Fruit fly (Drosophila melanogaster): ENCODE data around the gene Alp5.

Alp5 gene

dm6 chr3R:21022769-21023517 is 16.2 kb upstream of the Alp5 start:
- TF ChIP-seq CG9705 (GFP tag; optimal IDR thresholded peaks at IDR 0.05) (no peak), lola (GFP tag; optimal IDR thresholded peaks at IDR 0.05) (no peak)

dm6 chr3R:21019073-21019472 is 12.3 kb upstream of the Alp5 start:
- peak in 1 of 2 experiments; percentile 31 for TF ChIP-seq foxo (GFP tag; optimal IDR thresholded peaks at IDR 0.05)
- no peak for TF ChIP-seq Rel (GFP tag; optimal IDR thresholded peaks at IDR 0.05)
- TF ChIP-seq Rel (tag; optimal IDR thresholded peaks at IDR 0.05), result no peak
- TF ChIP-seq h (GFP tag; optimal IDR thresholded peaks at IDR 0.05), result peak; percentile 7
- peak; percentile 27 for TF ChIP-seq brk (GFP tag; optimal IDR thresholded peaks at IDR 0.05)
- TF ChIP-seq woc (GFP tag; optimal IDR thresholded peaks at IDR 0.05), result no peak

dm6 chr3R:21017464-21018080 is 10.8 kb upstream of the Alp5 start, which contains the start of gene Rlip:
TSS of gene Rlip (plus strand) at chr3R:21017684.
- TF ChIP-seq OdsH (GFP tag; optimal IDR thresholded peaks at IDR 0.05) (no peak), CG9705 (GFP tag; optimal IDR thresholded peaks at IDR 0.05) (peak; percentile 30), Vsx2 (GFP tag; optimal IDR thresholded peaks at IDR 0.05; ENCODE audit: partially characterized antibody) (no peak), Rel (GFP tag; optimal IDR thresholded peaks at IDR 0.05) (no peak), Rel (tag; optimal IDR thresholded peaks at IDR 0.05) (peak; percentile 17), lola (GFP tag; optimal IDR thresholded peaks at IDR 0.05) (no peak), dmrt93B (GFP tag; optimal IDR thresholded peaks at IDR 0.05) (peak; percentile 27), Hnf4 (GFP tag; optimal IDR thresholded peaks at IDR 0.05) (peak; percentile 52), fru (GFP tag; optimal IDR thresholded peaks at IDR 0.05) (peak; percentile 62), h (GFP tag; optimal IDR thresholded peaks at IDR 0.05) (peak; percentile 59), foxo (GFP tag; optimal IDR thresholded peaks at IDR 0.05) (peak in 1 of 2 experiments; percentile 67), rgr (GFP tag; optimal IDR thresholded peaks at IDR 0.05) (peak; percentile 50), dsf (GFP tag; optimal IDR thresholded peaks at IDR 0.05; ENCODE audit: borderline replicate concordance) (no peak), br (GFP tag; optimal IDR thresholded peaks at IDR 0.05) (no peak), GATAd (GFP tag; optimal IDR thresholded peaks at IDR 0.05) (no peak), HLH106 (tag; optimal IDR thresholded peaks at IDR 0.05) (peak; percentile 42), psq (GFP tag; optimal IDR thresholded peaks at IDR 0.05) (peak; percentile 9)

dm6 chr3R:21015636-21016035 is 8.8 kb upstream of the Alp5 start, which contains the start of gene CG5697:
TSS of gene CG5697 (plus strand) at chr3R:21015949.
- TF ChIP-seq Rel (GFP tag; optimal IDR thresholded peaks at IDR 0.05), result no peak
- peak; percentile 13 for TF ChIP-seq Rel (tag; optimal IDR thresholded peaks at IDR 0.05)
- TF ChIP-seq N (GFP tag; optimal IDR thresholded peaks at IDR 0.05), result no peak
- no peak for TF ChIP-seq Hr78 (GFP tag; optimal IDR thresholded peaks at IDR 0.05)
- TF ChIP-seq ey (GFP tag; optimal IDR thresholded peaks at IDR 0.05), result no peak
- TF ChIP-seq HLH106 (tag; optimal IDR thresholded peaks at IDR 0.05), result no peak
- no peak for TF ChIP-seq Abd-B (GFP tag; optimal IDR thresholded peaks at IDR 0.05)
- TF ChIP-seq rgr (GFP tag; optimal IDR thresholded peaks at IDR 0.05), result no peak
- no peak for TF ChIP-seq Vsx2 (GFP tag; optimal IDR thresholded peaks at IDR 0.05; ENCODE audit: partially characterized antibody)
- no peak for TF ChIP-seq psq (GFP tag; optimal IDR thresholded peaks at IDR 0.05)
- TF ChIP-seq woc (GFP tag; optimal IDR thresholded peaks at IDR 0.05), result no peak
- TF ChIP-seq Dfd (GFP tag; optimal IDR thresholded peaks at IDR 0.05), result no peak
- TF ChIP-seq dmrt93B (GFP tag; optimal IDR thresholded peaks at IDR 0.05), result no peak
- TF ChIP-seq CrebA (GFP tag; optimal IDR thresholded peaks at IDR 0.05; ENCODE audit: borderline replicate concordance), result no peak
- no peak for TF ChIP-seq Jra (GFP tag; optimal IDR thresholded peaks at IDR 0.05)
- TF ChIP-seq pan (optimal IDR thresholded peaks at IDR 0.05), result no peak
- TF ChIP-seq h (GFP tag; optimal IDR thresholded peaks at IDR 0.05), result peak; percentile 11
- no peak for TF ChIP-seq GATAd (GFP tag; optimal IDR thresholded peaks at IDR 0.05)
- peak; percentile 26 for TF ChIP-seq Hr83 (GFP tag; optimal IDR thresholded peaks at IDR 0.05; ENCODE audit: poor library complexity, severe bottlenecking)
- TF ChIP-seq Hnf4 (GFP tag; optimal IDR thresholded peaks at IDR 0.05), result no peak
- peak; percentile 16 for TF ChIP-seq OdsH (GFP tag; optimal IDR thresholded peaks at IDR 0.05)
- TF ChIP-seq Myc (optimal IDR thresholded peaks at IDR 0.05), result no peak
- peak in 1 of 2 experiments; percentile 31 for TF ChIP-seq foxo (GFP tag; optimal IDR thresholded peaks at IDR 0.05)
- TF ChIP-seq dsf (GFP tag; optimal IDR thresholded peaks at IDR 0.05; ENCODE audit: borderline replicate concordance), result no peak
- peak; percentile 15 for TF ChIP-seq br (GFP tag; optimal IDR thresholded peaks at IDR 0.05)
- TF ChIP-seq jim (GFP tag; optimal IDR thresholded peaks at IDR 0.05), result no peak
- no peak for TF ChIP-seq fru (GFP tag; optimal IDR thresholded peaks at IDR 0.05)
